Fruit fly (Drosophila melanogaster) whole organism, embryonic: ENCODE data around the gene CG43867.

Experiments
- Antp ChIP-seq: fragments of 200-800 bp; sonication (Bioruptor generic); optimal IDR thresholded peaks from 3 replicates; lab custom pipeline; 2016; ENCODE audit warnings: missing biosample characterization, missing genetic modification characterization
- CG10321 ChIP-seq: fragments of 200-800 bp; sonication (Bioruptor generic); IDR thresholded peaks from 2 replicates; pipeline ENCODE4 v1.3.6; 2022; ENCODE audit warnings: missing biosample characterization, missing genetic modification characterization
- CG12391 ChIP-seq: fragments of 200-800 bp; sonication (Bioruptor generic); optimal IDR thresholded peaks from 3 replicates; lab custom pipeline; 2018; ENCODE audit warnings: missing biosample characterization, mild to moderate bottlenecking, missing genetic modification characterization, moderate library complexity
- CG12744 ChIP-seq: fragments of 200-800 bp; sonication (Bioruptor generic); optimal IDR thresholded peaks from 2 replicates; lab custom pipeline; 2016; ENCODE audit warnings: missing biosample characterization, missing genetic modification characterization
- CG13123 ChIP-seq: fragments of 200-800 bp; sonication (Bioruptor generic); optimal IDR thresholded peaks from 2 replicates; lab custom pipeline; 2016; ENCODE audit warnings: missing biosample characterization, missing genetic modification characterization
- CG13775 ChIP-seq: fragments of 200-800 bp; sonication (Bioruptor generic); optimal IDR thresholded peaks from 3 replicates; lab custom pipeline; 2017; ENCODE audit warnings: missing biosample characterization, mild to moderate bottlenecking, missing genetic modification characterization
- CG14050 ChIP-seq: fragments of 200-800 bp; sonication (Bioruptor generic); IDR thresholded peaks from 3 replicates; pipeline ENCODE4 v1.3.6; 2022; ENCODE audit warnings: missing biosample characterization, missing genetic modification characterization
- CG1647 ChIP-seq: fragments of 200-800 bp; sonication (Bioruptor generic); optimal IDR thresholded peaks from 3 replicates; lab custom pipeline; 2016; ENCODE audit warnings: missing biosample characterization, missing genetic modification characterization
- CG16815 ChIP-seq: fragments of 200-800 bp; sonication (Bioruptor generic); optimal IDR thresholded peaks from 3 replicates; lab custom pipeline; 2017; ENCODE audit warnings: missing biosample characterization, mild to moderate bottlenecking, missing genetic modification characterization
- CG18764 ChIP-seq: fragments of 200-800 bp; sonication (Bioruptor generic); optimal IDR thresholded peaks from 3 replicates; lab custom pipeline; 2016; ENCODE audit warnings: missing biosample characterization, missing genetic modification characterization
- CG2199 ChIP-seq: fragments of 200-800 bp; sonication (Bioruptor generic); IDR thresholded peaks from 3 replicates; pipeline ENCODE4 v1.3.6; 2022; ENCODE audit warnings: missing biosample characterization, missing genetic modification characterization
- CG33557 ChIP-seq: fragments of 200-800 bp; sonication (Bioruptor generic); optimal IDR thresholded peaks from 2 replicates; lab custom pipeline; 2019; ENCODE audit warnings: missing biosample characterization, mild to moderate bottlenecking, missing genetic modification characterization, moderate library complexity
- CG34376 ChIP-seq: fragments of 200-800 bp; sonication (Bioruptor generic); optimal IDR thresholded peaks from 2 replicates; lab custom pipeline; 2018; ENCODE audit warnings: missing biosample characterization, mild to moderate bottlenecking, missing genetic modification characterization
- CG3838 ChIP-seq: fragments of 200-800 bp; sonication (Bioruptor generic); optimal IDR thresholded peaks from 3 replicates; lab custom pipeline; 2016; ENCODE audit warnings: missing biosample characterization, missing genetic modification characterization
- CG5245 ChIP-seq: fragments of 200-800 bp; sonication (Bioruptor generic); optimal IDR thresholded peaks from 3 replicates; lab custom pipeline; 2016; ENCODE audit warnings: missing biosample characterization, missing genetic modification characterization
- CG6254 ChIP-seq: fragments of 200-800 bp; sonication (Bioruptor generic); optimal IDR thresholded peaks from 3 replicates; lab custom pipeline; 2017; ENCODE audit warnings: mild to moderate bottlenecking, missing biosample characterization, missing genetic modification reagents, missing genetic modification characterization
- CG7839 ChIP-seq: fragments of 200-800 bp; sonication (Bioruptor generic); optimal IDR thresholded peaks from 3 replicates; lab custom pipeline; 2018; ENCODE audit warnings: missing biosample characterization, mild to moderate bottlenecking, missing genetic modification characterization, moderate library complexity
- CG9797 ChIP-seq: fragments of 200-800 bp; sonication (Bioruptor generic); optimal IDR thresholded peaks from 3 replicates; lab custom pipeline; 2018; ENCODE audit warnings: missing biosample characterization, mild to moderate bottlenecking, missing genetic modification characterization
- CG9876 ChIP-seq: fragments of 200-800 bp; sonication (Bioruptor generic); optimal IDR thresholded peaks from 2 replicates; lab custom pipeline; 2016; ENCODE audit warnings: missing biosample characterization, missing genetic modification characterization
- D19A ChIP-seq: fragments of 200-800 bp; optimal IDR thresholded peaks from 3 replicates; lab custom pipeline; 2019; ENCODE audit warnings: missing biosample characterization, mild to moderate bottlenecking, missing genetic modification characterization, moderate library complexity
- Doc2 ChIP-seq: fragments of 200-800 bp; sonication (Bioruptor generic); IDR thresholded peaks from 2 replicates; pipeline ENCODE4 v1.3.6; 2022; ENCODE audit warnings: missing biosample characterization, missing genetic modification characterization
- Doc3 ChIP-seq: fragments of 200-800 bp; sonication (Bioruptor generic); IDR thresholded peaks from 3 replicates; pipeline ENCODE4 v1.3.6; 2022; ENCODE audit warnings: missing biosample characterization, missing genetic modification characterization; ENCODE audit not compliant: partially characterized antibody
- ERR ChIP-seq: fragments of 200-800 bp; sonication (Bioruptor generic); optimal IDR thresholded peaks from 2 replicates; lab custom pipeline; 2016; ENCODE audit warnings: missing biosample characterization, missing genetic modification characterization
- Fer1 ChIP-seq: fragments of 200-800 bp; sonication (Bioruptor generic); optimal IDR thresholded peaks from 2 replicates; lab custom pipeline; 2017; ENCODE audit warnings: missing biosample characterization, mild to moderate bottlenecking, missing genetic modification characterization
- HHEX ChIP-seq: fragments of 200-800 bp; sonication (Bioruptor generic); optimal IDR thresholded peaks from 3 replicates; lab custom pipeline; 2017; ENCODE audit warnings: missing biosample characterization, mild to moderate bottlenecking, missing genetic modification characterization, missing genetic modification reagents
- Hr39 ChIP-seq: fragments of >200 bp; optimal IDR thresholded peaks from 2 replicates; lab custom pipeline; 2017
- Kr ChIP-seq: fragments of 200-800 bp; sonication (Bioruptor generic); optimal IDR thresholded peaks from 2 replicates; lab custom pipeline; 2017; ENCODE audit warnings: missing biosample characterization, mild to moderate bottlenecking, missing genetic modification characterization
- Max ChIP-seq: fragments of 200-800 bp; sonication (Bioruptor generic); optimal IDR thresholded peaks from 2 replicates; lab custom pipeline; 2016; ENCODE audit warnings: missing biosample characterization, mild to moderate bottlenecking, missing genetic modification characterization
- NC2α ChIP-seq: fragments of 200-800 bp; sonication (Bioruptor generic); optimal IDR thresholded peaks from 2 replicates; lab custom pipeline; 2016; ENCODE audit warnings: missing biosample characterization, missing genetic modification characterization
- Usf ChIP-seq: fragments of 200-800 bp; sonication (Bioruptor generic); optimal IDR thresholded peaks from 2 replicates; lab custom pipeline; 2017; ENCODE audit warnings: missing genotype, missing biosample characterization, missing genetic modification characterization
- ash1 ChIP-seq: fragments of 200-800 bp; sonication (Bioruptor generic); optimal IDR thresholded peaks from 2 replicates; lab custom pipeline; 2018; ENCODE audit warnings: missing biosample characterization, mild to moderate bottlenecking, missing genetic modification characterization
- az2 ChIP-seq: fragments of 200-800 bp; sonication (Bioruptor generic); optimal IDR thresholded peaks from 3 replicates; lab custom pipeline; 2016; ENCODE audit warnings: missing biosample characterization, missing genetic modification characterization
- bowl ChIP-seq: fragments of 200-800 bp; sonication (Bioruptor generic); IDR thresholded peaks from 2 replicates; pipeline ENCODE4 v1.3.6; 2022; ENCODE audit warnings: missing biosample characterization, missing genetic modification characterization
- cato ChIP-seq: fragments of 200-800 bp; sonication (Bioruptor generic); optimal IDR thresholded peaks from 2 replicates; lab custom pipeline; 2016; ENCODE audit warnings: missing biosample characterization, missing genetic modification characterization, borderline replicate concordance
- chif ChIP-seq, 2 experiments: fragments of 200-800 bp; sonication (Bioruptor generic); optimal IDR thresholded peaks; 3 replicates each; lab custom pipeline; 2016; ENCODE audit warnings: missing biosample characterization in 2 of 2, missing genetic modification characterization in 2 of 2
- crol ChIP-seq: fragments of 200-800 bp; sonication (Bioruptor generic); IDR thresholded peaks from 2 replicates; pipeline ENCODE4 v1.3.6; 2022; ENCODE audit warnings: missing biosample characterization, missing genetic modification characterization
- danr ChIP-seq: fragments of 200-800 bp; sonication (Bioruptor generic); IDR thresholded peaks from 2 replicates; pipeline ENCODE4 v1.3.6; 2022; ENCODE audit warnings: missing biosample characterization, missing genetic modification characterization
- dmrt99B ChIP-seq: fragments of 200-800 bp; sonication (Bioruptor generic); optimal IDR thresholded peaks from 2 replicates; lab custom pipeline; 2018; ENCODE audit warnings: missing biosample characterization, mild to moderate bottlenecking, missing genetic modification characterization, moderate library complexity
- emc ChIP-seq: fragments of 200-800 bp; sonication (Bioruptor generic); optimal IDR thresholded peaks from 2 replicates; lab custom pipeline; 2016; ENCODE audit warnings: missing biosample characterization, missing genetic modification characterization
- ems ChIP-seq: fragments of 200-800 bp; sonication (Bioruptor generic); optimal IDR thresholded peaks from 3 replicates; lab custom pipeline; 2016; ENCODE audit warnings: missing biosample characterization, missing genetic modification characterization
- grn ChIP-seq: fragments of 200-800 bp; sonication (Bioruptor generic); optimal IDR thresholded peaks from 3 replicates; lab custom pipeline; 2017; ENCODE audit warnings: missing biosample characterization, missing genetic modification characterization
- gt ChIP-seq: fragments of 200-800 bp; sonication (Bioruptor generic); IDR thresholded peaks from 2 replicates; pipeline ENCODE4 v1.3.6; 2022; ENCODE audit warnings: missing biosample characterization, missing genetic modification characterization
- jing ChIP-seq: fragments of 200-800 bp; sonication (Bioruptor generic); optimal IDR thresholded peaks from 2 replicates; lab custom pipeline; 2018; ENCODE audit warnings: missing biosample characterization, mild to moderate bottlenecking, missing genetic modification characterization
- lilli ChIP-seq: fragments of 200-800 bp; sonication (Bioruptor generic); optimal IDR thresholded peaks from 3 replicates; lab custom pipeline; 2016; ENCODE audit warnings: missing biosample characterization, missing genetic modification characterization
- lmd ChIP-seq: fragments of 200-800 bp; sonication (Bioruptor generic); IDR thresholded peaks from 2 replicates; pipeline ENCODE4 v1.3.6; 2022; ENCODE audit warnings: missing biosample characterization, missing genetic modification characterization
- mirr ChIP-seq: fragments of 200-800 bp; sonication (Bioruptor generic); optimal IDR thresholded peaks from 3 replicates; lab custom pipeline; 2018; ENCODE audit warnings: missing biosample characterization, mild to moderate bottlenecking, missing genetic modification characterization
- nerfin-1 ChIP-seq: fragments of 200-800 bp; sonication (Bioruptor generic); optimal IDR thresholded peaks from 3 replicates; lab custom pipeline; 2019; ENCODE audit warnings: missing biosample characterization, mild to moderate bottlenecking, missing genetic modification characterization, moderate library complexity
- pum ChIP-seq: fragments of 200-800 bp; sonication (Bioruptor generic); optimal IDR thresholded peaks from 2 replicates; lab custom pipeline; 2016; ENCODE audit warnings: missing biosample characterization, missing genetic modification characterization
- ranshi ChIP-seq: fragments of 200-800 bp; sonication (Bioruptor generic); IDR thresholded peaks from 2 replicates; pipeline ENCODE4 v1.3.6; 2022; ENCODE audit warnings: missing biosample characterization, missing genetic modification characterization
- ssp ChIP-seq: fragments of 200-800 bp; sonication (Bioruptor generic); IDR thresholded peaks from 2 replicates; pipeline ENCODE4 v1.3.6; 2022; ENCODE audit warnings: missing biosample characterization, missing genetic modification characterization
- tin ChIP-seq: fragments of 200-800 bp; sonication (Bioruptor generic); optimal IDR thresholded peaks from 3 replicates; lab custom pipeline; 2016; ENCODE audit warnings: missing biosample characterization, missing genetic modification characterization
- tna ChIP-seq: fragments of 200-800 bp; sonication (Bioruptor generic); IDR thresholded peaks from 2 replicates; pipeline ENCODE4 v1.3.6; 2022; ENCODE audit warnings: missing biosample characterization, missing genetic modification characterization; ENCODE audit not compliant: partially characterized antibody

Gene CG43867

DNA sequence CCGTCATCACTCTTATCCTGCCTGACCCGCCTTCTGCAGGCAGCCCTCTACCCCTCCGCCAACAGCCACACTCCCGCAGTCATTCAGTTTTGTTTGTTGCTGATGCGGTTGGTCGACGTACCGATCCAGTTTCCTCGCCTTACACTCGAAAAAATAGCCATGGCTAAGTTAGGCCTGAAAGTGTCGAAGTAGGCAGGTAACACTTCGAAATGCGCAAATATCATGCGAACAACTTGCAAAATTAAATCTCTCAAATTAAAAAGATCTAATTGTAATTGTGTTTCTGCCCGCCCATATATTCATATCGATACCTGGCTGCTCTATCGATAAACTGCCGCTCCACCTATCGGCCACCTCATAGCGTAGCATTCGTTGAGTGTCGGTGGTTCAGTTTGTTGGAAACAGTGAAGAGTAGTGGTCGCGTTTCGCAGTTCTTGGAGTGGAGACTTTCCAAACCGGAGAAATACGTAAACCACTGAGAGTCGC lies 158.1 kb downstream of the CG43867 start, which contains the start of gene fz3 (continued):
- TF ChIP-seq grn (GFP tag; lab: Kevin White, UChicago), result no peak
- TF ChIP-seq CG2199 (GFP tag; lab: Robert Waterston, UW), result peak; percentile 66; the same call in 2 of the 3 replicates
- peak; percentile 82 for TF ChIP-seq tna (GFP tag; lab: Robert Waterston, UW)
- TF ChIP-seq ash1, result no peak
- TF ChIP-seq gt (GFP tag; lab: Robert Waterston, UW), result no peak
- TF ChIP-seq CG1647 (GFP tag; lab: Kevin White, UChicago), result no peak
- TF ChIP-seq NC2α (GFP tag; lab: Kevin White, UChicago), result no peak
- TF ChIP-seq emc (GFP tag; lab: Kevin White, UChicago), result no peak
- TF ChIP-seq CG5245 (GFP tag; lab: Kevin White, UChicago), result no peak
- TF ChIP-seq CG16815 (GFP tag; lab: Kevin White, UChicago), result no peak
- TF ChIP-seq CG12391 (tag; lab: Kevin White, UChicago), result peak; percentile 34
- TF ChIP-seq lmd, result no peak
- no peak for TF ChIP-seq lilli (GFP tag; lab: Kevin White, UChicago)
- no peak for TF ChIP-seq Antp (GFP tag; lab: Kevin White, UChicago)
- no peak for TF ChIP-seq CG34376
- TF ChIP-seq az2 (GFP tag; lab: Kevin White, UChicago), result no peak
- no peak for TF ChIP-seq mirr
- TF ChIP-seq Usf (GFP tag; lab: Kevin White, UChicago), result no peak
- no peak for TF ChIP-seq CG18764 (GFP tag; lab: Kevin White, UChicago)
- no peak for TF ChIP-seq Hr39
- TF ChIP-seq jing (GFP tag; lab: Kevin White, UChicago), result no peak
- TF ChIP-seq CG6254 (GFP tag; lab: Kevin White, UChicago), result no peak
- TF ChIP-seq chif (GFP tag; optimal IDR thresholded peaks at IDR 0.05; lab: Kevin White, UChicago), result no peak
- TF ChIP-seq tin (GFP tag; lab: Kevin White, UChicago), result no peak
- TF ChIP-seq CG13123, result no peak
- TF ChIP-seq CG12744 (GFP tag; lab: Kevin White, UChicago), result no peak
- TF ChIP-seq Max (GFP tag; lab: Kevin White, UChicago), result no peak
- TF ChIP-seq pum (GFP tag; lab: Kevin White, UChicago), result no peak
- no peak for TF ChIP-seq CG10321
- TF ChIP-seq crol (GFP tag; lab: Robert Waterston, UW), result peak; percentile 79
- no peak for TF ChIP-seq CG14050 (GFP tag; lab: Robert Waterston, UW)
- no peak for TF ChIP-seq nerfin-1 (tag; lab: Kevin White, UChicago)
- peak; percentile 14 for TF ChIP-seq CG9797 (GFP tag; lab: Kevin White, UChicago)
- TF ChIP-seq ssp (GFP tag; lab: Robert Waterston, UW), result no peak
- TF ChIP-seq CG7839 (tag; lab: Kevin White, UChicago), result peak; percentile 21
- peak; percentile 20; the same call in 1 of the 2 replicates for TF ChIP-seq ranshi (GFP tag; lab: Robert Waterston, UW)
- no peak for TF ChIP-seq Doc2
- TF ChIP-seq bowl (GFP tag; lab: Robert Waterston, UW), result 0 out of 2 replicates have a peak, but pooled peaks have one; percentile 28
- no peak for TF ChIP-seq danr (GFP tag; lab: Robert Waterston, UW)
- peak; percentile 29 for TF ChIP-seq CG33557
- no peak for TF ChIP-seq cato (GFP tag; lab: Kevin White, UChicago)
- TF ChIP-seq CG9876 (GFP tag; lab: Kevin White, UChicago), result no peak
- TF ChIP-seq Fer1, result peak; percentile 29
- no peak for TF ChIP-seq dmrt99B (tag; lab: Kevin White, UChicago)
- no peak for TF ChIP-seq CG3838
- TF ChIP-seq Kr (GFP tag; lab: Kevin White, UChicago), result no peak
- TF ChIP-seq D19A (tag; lab: Kevin White, UChicago), result peak; percentile 23
- no peak for TF ChIP-seq ems (GFP tag; lab: Kevin White, UChicago)
- TF ChIP-seq Doc3, result peak; percentile 85
- TF ChIP-seq CG13775, result no peak
- TF ChIP-seq ERR (GFP tag; lab: Kevin White, UChicago), result no peak
- TF ChIP-seq HHEX (GFP tag; lab: Kevin White, UChicago), result no peak
